Fruit fly (Drosophila melanogaster) whole organism, embryonic: ENCODE measurements around the gene wda.

Experiments
- CG10209 ChIP-seq: fragments of 200-800 bp; sonication (Bioruptor generic); optimal IDR thresholded peaks from 3 replicates; lab custom pipeline; 2017; ENCODE audit warnings: missing biosample characterization, mild to moderate bottlenecking, missing genetic modification characterization, missing genetic modification reagents
- CG1024 ChIP-seq: fragments of 200-800 bp; sonication (Bioruptor generic); IDR thresholded peaks from 2 replicates; pipeline ENCODE4 v1.3.6; 2022; ENCODE audit warnings: missing biosample characterization, missing genetic modification characterization
- CG10267 ChIP-seq: fragments of 200-800 bp; sonication (Bioruptor generic); optimal IDR thresholded peaks from 2 replicates; lab custom pipeline; 2018; ENCODE audit warnings: missing biosample characterization, mild to moderate bottlenecking, missing genetic modification characterization, moderate library complexity
- CG10366 ChIP-seq: fragments of 200-800 bp; sonication (Bioruptor generic); IDR thresholded peaks from 2 replicates; pipeline ENCODE4 v1.3.6; 2022; ENCODE audit warnings: missing biosample characterization, missing genetic modification characterization
- CG10431 ChIP-seq: fragments of 200-800 bp; sonication (Bioruptor generic); optimal IDR thresholded peaks from 3 replicates; lab custom pipeline; 2018; ENCODE audit warnings: missing biosample characterization, mild to moderate bottlenecking, missing genetic modification characterization
- CG10462 ChIP-seq: fragments of 200-800 bp; sonication (Bioruptor generic); optimal IDR thresholded peaks from 2 replicates; lab custom pipeline; 2016; ENCODE audit warnings: missing biosample characterization, missing genetic modification characterization
- CG10959 ChIP-seq: fragments of 200-800 bp; sonication (Bioruptor generic); IDR thresholded peaks from 2 replicates; pipeline ENCODE4 v1.3.6; 2022; ENCODE audit warnings: missing biosample characterization, missing genetic modification characterization
- CG10979 ChIP-seq: fragments of 200-800 bp; sonication (Bioruptor generic); optimal IDR thresholded peaks from 2 replicates; lab custom pipeline; 2018; ENCODE audit warnings: missing biosample characterization, mild to moderate bottlenecking, missing genetic modification characterization, moderate library complexity
- CG11093 ChIP-seq: fragments of 200-800 bp; sonication (Bioruptor generic); IDR thresholded peaks from 3 replicates; pipeline ENCODE4 v1.3.6; 2022; ENCODE audit warnings: missing biosample characterization, missing genetic modification characterization
- CG12391 ChIP-seq: fragments of 200-800 bp; sonication (Bioruptor generic); optimal IDR thresholded peaks from 3 replicates; lab custom pipeline; 2018; ENCODE audit warnings: missing biosample characterization, mild to moderate bottlenecking, missing genetic modification characterization, moderate library complexity
- CG14710 ChIP-seq: fragments of 200-800 bp; sonication (Bioruptor generic); optimal IDR thresholded peaks from 3 replicates; lab custom pipeline; 2019; ENCODE audit warnings: missing biosample characterization, mild to moderate bottlenecking, missing genetic modification characterization, moderate library complexity
- CG16815 ChIP-seq: fragments of 200-800 bp; sonication (Bioruptor generic); optimal IDR thresholded peaks from 3 replicates; lab custom pipeline; 2017; ENCODE audit warnings: missing biosample characterization, mild to moderate bottlenecking, missing genetic modification characterization
- CG16863 ChIP-seq: fragments of 200-800 bp; sonication (Bioruptor generic); optimal IDR thresholded peaks from 3 replicates; lab custom pipeline; 2016; ENCODE audit warnings: missing biosample characterization, missing genetic modification characterization
- CG17328 ChIP-seq: fragments of 200-800 bp; sonication (Bioruptor generic); IDR thresholded peaks from 2 replicates; pipeline ENCODE4 v1.3.6; 2022; ENCODE audit warnings: missing biosample characterization, missing genetic modification characterization
- CG18262 ChIP-seq: fragments of 200-800 bp; optimal IDR thresholded peaks from 3 replicates; lab custom pipeline; 2019; ENCODE audit warnings: missing biosample characterization, mild to moderate bottlenecking, missing genetic modification characterization, moderate library complexity
- CG2712 ChIP-seq: fragments of 200-800 bp; optimal IDR thresholded peaks from 3 replicates; lab custom pipeline; 2019; ENCODE audit warnings: missing biosample characterization, mild to moderate bottlenecking, missing genetic modification characterization, moderate library complexity
- CG31441 ChIP-seq: fragments of 200-800 bp; sonication (Bioruptor generic); IDR thresholded peaks from 2 replicates; pipeline ENCODE4 v1.3.6; 2022; ENCODE audit warnings: missing biosample characterization, missing genetic modification characterization
- CG32772 ChIP-seq: fragments of 200-800 bp; sonication (Bioruptor generic); IDR thresholded peaks from 2 replicates; pipeline ENCODE4 v1.3.6; 2022; ENCODE audit warnings: missing biosample characterization, missing genetic modification characterization
- CG4730 ChIP-seq: fragments of 200-800 bp; sonication (Bioruptor generic); IDR thresholded peaks from 2 replicates; pipeline ENCODE4 v1.3.6; 2022; ENCODE audit warnings: missing biosample characterization, missing genetic modification characterization
- CG7556 ChIP-seq: fragments of 200-800 bp; sonication (Bioruptor generic); optimal IDR thresholded peaks from 2 replicates; lab custom pipeline; 2017; ENCODE audit warnings: missing biosample characterization, mild to moderate bottlenecking, missing genetic modification characterization
- CG9727 ChIP-seq: fragments of 200-800 bp; sonication (Bioruptor generic); optimal IDR thresholded peaks from 3 replicates; lab custom pipeline; 2017; ENCODE audit warnings: missing biosample characterization, mild to moderate bottlenecking, missing genetic modification characterization
- CG9932 ChIP-seq: fragments of 200-800 bp; sonication (Bioruptor generic); IDR thresholded peaks from 2 replicates; pipeline ENCODE4 v1.3.6; 2022; ENCODE audit warnings: missing biosample characterization, missing genetic modification characterization
- Chrac-16 ChIP-seq: fragments of 200-800 bp; sonication (Bioruptor generic); optimal IDR thresholded peaks from 3 replicates; lab custom pipeline; 2016; ENCODE audit warnings: missing biosample characterization, missing genetic modification characterization
- CrebB ChIP-seq: fragments of 200-800 bp; sonication (Bioruptor generic); optimal IDR thresholded peaks from 3 replicates; lab custom pipeline; 2018; ENCODE audit warnings: missing biosample characterization, mild to moderate bottlenecking, missing genetic modification characterization
- D19A ChIP-seq: fragments of 200-800 bp; optimal IDR thresholded peaks from 3 replicates; lab custom pipeline; 2019; ENCODE audit warnings: missing biosample characterization, mild to moderate bottlenecking, missing genetic modification characterization, moderate library complexity
- Dref ChIP-seq: fragments of 200-800 bp; sonication (Bioruptor generic); IDR thresholded peaks from 2 replicates; pipeline ENCODE4 v1.3.6; 2022; ENCODE audit warnings: missing biosample characterization, missing genetic modification characterization
- H2.0 ChIP-seq: fragments of 200-800 bp; sonication (Bioruptor generic); IDR thresholded peaks from 2 replicates; pipeline ENCODE4 v1.3.6; 2022; ENCODE audit warnings: missing biosample characterization, missing genetic modification characterization
- Hsf ChIP-seq: fragments of 200-800 bp; sonication (Bioruptor generic); optimal IDR thresholded peaks from 3 replicates; lab custom pipeline; 2016; ENCODE audit warnings: missing biosample characterization, missing genetic modification characterization
- Mad ChIP-seq: fragments of 200-800 bp; sonication (Bioruptor generic); optimal IDR thresholded peaks from 2 replicates; lab custom pipeline; 2016; ENCODE audit warnings: missing biosample characterization, missing genetic modification characterization
- Nf-YB ChIP-seq: fragments of 200-800 bp; sonication (Bioruptor generic); optimal IDR thresholded peaks from 3 replicates; lab custom pipeline; 2019; ENCODE audit warnings: missing biosample characterization, mild to moderate bottlenecking, missing genetic modification characterization, moderate library complexity
- Side ChIP-seq: fragments of 200-800 bp; sonication (Bioruptor generic); optimal IDR thresholded peaks from 2 replicates; lab custom pipeline; 2016; ENCODE audit warnings: missing biosample characterization, missing genetic modification characterization
- Sry-δ ChIP-seq: fragments of 200-800 bp; sonication (Bioruptor generic); optimal IDR thresholded peaks from 2 replicates; lab custom pipeline; 2016; ENCODE audit warnings: missing biosample characterization, missing genetic modification characterization
- Ssrp ChIP-seq: fragments of 200-800 bp; sonication (Bioruptor generic); optimal IDR thresholded peaks from 2 replicates; lab custom pipeline; 2018; ENCODE audit warnings: missing biosample characterization, mild to moderate bottlenecking, missing genetic modification characterization, moderate library complexity
- Usf ChIP-seq: fragments of 200-800 bp; sonication (Bioruptor generic); optimal IDR thresholded peaks from 2 replicates; lab custom pipeline; 2017; ENCODE audit warnings: missing genotype, missing biosample characterization, missing genetic modification characterization
- Xrp1 ChIP-seq: fragments of 200-800 bp; sonication (Bioruptor generic); IDR thresholded peaks from 2 replicates; pipeline ENCODE4 v1.3.6; 2022; ENCODE audit warnings: missing biosample characterization, missing genetic modification characterization
- ac ChIP-seq: fragments of 200-800 bp; sonication (Bioruptor generic); optimal IDR thresholded peaks from 3 replicates; lab custom pipeline; 2017; ENCODE audit warnings: missing biosample characterization, mild to moderate bottlenecking, missing genetic modification characterization
- aop ChIP-seq: fragments of 200-800 bp; sonication (Bioruptor generic); IDR thresholded peaks from 2 replicates; pipeline ENCODE4 v1.3.6; 2022; ENCODE audit warnings: missing biosample characterization, missing genetic modification characterization
- bab2 ChIP-seq: fragments of 200-800 bp; sonication (Bioruptor generic); optimal IDR thresholded peaks from 2 replicates; lab custom pipeline; 2016; ENCODE audit warnings: missing biosample characterization, missing genetic modification characterization
- bigmax ChIP-seq: fragments of 200-800 bp; sonication (Bioruptor generic); optimal IDR thresholded peaks from 2 replicates; lab custom pipeline; 2018; ENCODE audit warnings: missing biosample characterization, mild to moderate bottlenecking, missing genetic modification characterization
- chif ChIP-seq, 2 experiments: fragments of 200-800 bp; sonication (Bioruptor generic); optimal IDR thresholded peaks; 3 replicates each; lab custom pipeline; 2016; ENCODE audit warnings: missing biosample characterization in 2 of 2, missing genetic modification characterization in 2 of 2
- chn ChIP-seq: fragments of 200-800 bp; sonication (Bioruptor generic); optimal IDR thresholded peaks from 2 replicates; lab custom pipeline; 2016; ENCODE audit warnings: missing biosample characterization, missing genetic modification characterization
- dmrt11E ChIP-seq: fragments of 200-800 bp; sonication (Bioruptor generic); optimal IDR thresholded peaks from 3 replicates; lab custom pipeline; 2018; ENCODE audit warnings: missing biosample characterization, mild to moderate bottlenecking, missing genetic modification characterization, moderate library complexity
- esg ChIP-seq: fragments of 200-800 bp; sonication (Bioruptor generic); conservative IDR thresholded peaks from 2 replicates; pipeline ENCODE4 v1.3.6; 2022; ENCODE audit warnings: missing biosample characterization, missing genetic modification characterization
- exex ChIP-seq: fragments of 200-800 bp; sonication (Bioruptor generic); optimal IDR thresholded peaks from 4 replicates; lab custom pipeline; 2018; ENCODE audit warnings: missing biosample characterization, mild to moderate bottlenecking, missing genetic modification characterization, moderate library complexity
- gcm ChIP-seq: fragments of 200-800 bp; sonication (Bioruptor generic); optimal IDR thresholded peaks from 2 replicates; lab custom pipeline; 2019; ENCODE audit warnings: missing biosample characterization, mild to moderate bottlenecking, missing genetic modification characterization, moderate library complexity
- gsb-n ChIP-seq: fragments of 200-800 bp; sonication (Bioruptor generic); optimal IDR thresholded peaks from 3 replicates; lab custom pipeline; 2018; ENCODE audit warnings: missing biosample characterization, mild to moderate bottlenecking, missing genetic modification characterization
- lilli ChIP-seq: fragments of 200-800 bp; sonication (Bioruptor generic); optimal IDR thresholded peaks from 3 replicates; lab custom pipeline; 2016; ENCODE audit warnings: missing biosample characterization, missing genetic modification characterization
- lmd ChIP-seq: fragments of 200-800 bp; sonication (Bioruptor generic); IDR thresholded peaks from 2 replicates; pipeline ENCODE4 v1.3.6; 2022; ENCODE audit warnings: missing biosample characterization, missing genetic modification characterization
- phol ChIP-seq: fragments of 200-800 bp; sonication (Bioruptor generic); optimal IDR thresholded peaks from 3 replicates; lab custom pipeline; 2018; ENCODE audit warnings: missing biosample characterization, mild to moderate bottlenecking, missing genetic modification characterization, moderate library complexity
- sob ChIP-seq: fragments of 200-800 bp; sonication (Bioruptor generic); IDR thresholded peaks from 2 replicates; pipeline ENCODE4 v1.3.6; 2022; ENCODE audit warnings: missing biosample characterization, missing genetic modification characterization
- zen ChIP-seq: fragments of 200-800 bp; sonication (Bioruptor generic); optimal IDR thresholded peaks from 3 replicates; lab custom pipeline; 2018; ENCODE audit warnings: missing biosample characterization, mild to moderate bottlenecking, missing genetic modification characterization, moderate library complexity
- zfh1 ChIP-seq: fragments of 200-800 bp; sonication (Bioruptor generic); IDR thresholded peaks from 3 replicates; pipeline ENCODE4 v1.3.6; 2022; ENCODE audit warnings: missing biosample characterization, missing genetic modification characterization

wda gene

DNA sequence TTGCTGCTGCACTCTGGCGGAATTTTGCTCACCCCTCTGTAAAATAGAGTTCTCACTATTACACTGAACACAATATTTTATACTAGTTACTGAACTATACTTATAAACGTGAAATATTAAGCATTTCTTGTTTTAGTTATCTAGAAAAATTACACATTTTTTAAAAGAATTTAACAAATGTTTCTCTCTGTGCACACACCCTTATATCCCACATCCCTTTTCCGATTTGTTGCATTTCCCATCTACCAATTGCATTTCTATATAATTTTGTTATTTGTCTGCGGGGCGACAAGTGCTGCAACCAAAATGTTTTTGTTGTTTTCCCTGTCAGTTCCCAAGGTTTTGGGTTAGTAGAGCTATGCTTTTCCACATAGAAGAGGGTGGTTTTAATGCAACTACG, 45.4 kb upstream of the wda start (continued):
- no peak for TF ChIP-seq aop (GFP tag; lab: Robert Waterston, UW)
- peak; percentile 83 for TF ChIP-seq dmrt11E (tag; lab: Kevin White, UChicago)
- no peak for TF ChIP-seq CG10366 (GFP tag; lab: Robert Waterston, UW)
- peak; percentile 22 for TF ChIP-seq CG7556 (GFP tag; lab: Kevin White, UChicago)
- TF ChIP-seq D19A = peak; percentile 41
- TF ChIP-seq CG16863 (GFP tag; lab: Kevin White, UChicago) = peak; percentile 32
- peak; percentile 4 for TF ChIP-seq CG10462 (GFP tag; lab: Kevin White, UChicago)
- no peak for TF ChIP-seq bigmax (GFP tag; lab: Kevin White, UChicago)
- no peak for TF ChIP-seq CG1024 (GFP tag; lab: Robert Waterston, UW)
- TF ChIP-seq exex (tag; lab: Kevin White, UChicago) = no peak
- peak; percentile 46 for TF ChIP-seq Chrac-16 (GFP tag; lab: Kevin White, UChicago)
- TF ChIP-seq CG16815 (GFP tag; lab: Kevin White, UChicago) = peak; percentile 25
- peak; percentile 77 for TF ChIP-seq gcm (GFP tag; lab: Kevin White, UChicago)
- peak; percentile 50 for TF ChIP-seq CG10267
- peak; percentile 68 for TF ChIP-seq CG9727 (GFP tag; lab: Kevin White, UChicago)
- TF ChIP-seq Xrp1 = peak; percentile 79
- 0 out of 2 replicates have a peak, but pooled peaks have one; percentile 28 for TF ChIP-seq CG17328
- TF ChIP-seq chn (GFP tag; lab: Kevin White, UChicago) = peak; percentile 36
- no peak for TF ChIP-seq CG32772 (GFP tag; lab: Robert Waterston, UW)
- TF ChIP-seq ac = no peak
- TF ChIP-seq chif (GFP tag; optimal IDR thresholded peaks at IDR 0.05; lab: Kevin White, UChicago) = peak in 1 of 2 experiments; percentile 46
- TF ChIP-seq CG11093 (GFP tag; lab: Robert Waterston, UW) = no peak
- TF ChIP-seq CG14710 (tag; lab: Kevin White, UChicago) = peak; percentile 42
- peak; percentile 21 for TF ChIP-seq Hsf (GFP tag; lab: Kevin White, UChicago)
- TF ChIP-seq zfh1 = peak; percentile 71; the same call in 2 of the 3 replicates
- TF ChIP-seq Mad (GFP tag; lab: Kevin White, UChicago) = no peak
- no peak for TF ChIP-seq bab2 (GFP tag; lab: Kevin White, UChicago)
- TF ChIP-seq CG31441 (GFP tag; lab: Robert Waterston, UW) = peak; percentile 21; the same call in 1 of the 2 replicates
- TF ChIP-seq CrebB = no peak
- TF ChIP-seq H2.0 (GFP tag; lab: Robert Waterston, UW) = peak; percentile 17; the same call in 1 of the 2 replicates
- no peak for TF ChIP-seq lmd (GFP tag; lab: Robert Waterston, UW)
- peak; percentile 42 for TF ChIP-seq gsb-n
- TF ChIP-seq CG4730 (GFP tag; lab: Robert Waterston, UW) = no peak
- no peak for TF ChIP-seq Usf
- TF ChIP-seq CG10979 (tag; lab: Kevin White, UChicago) = peak; percentile 71
- TF ChIP-seq lilli = peak; percentile 5
- TF ChIP-seq Side (GFP tag; lab: Kevin White, UChicago) = no peak
- TF ChIP-seq Sry-δ (GFP tag; lab: Kevin White, UChicago) = no peak
- TF ChIP-seq Nf-YB = peak; percentile 59
- TF ChIP-seq CG12391 (tag; lab: Kevin White, UChicago) = peak; percentile 48
- peak; percentile 49 for TF ChIP-seq CG10959 (GFP tag; lab: Robert Waterston, UW)
- 0 out of 2 replicates have a peak, but pooled peaks have one; percentile 18 for TF ChIP-seq sob
- TF ChIP-seq CG9932 (GFP tag; lab: Robert Waterston, UW) = no peak
- peak; percentile 76 for TF ChIP-seq CG2712
- no peak for TF ChIP-seq esg (GFP tag; lab: Robert Waterston, UW)
- peak; percentile 12 for TF ChIP-seq CG10209
- peak; percentile 70 for TF ChIP-seq CG18262 (tag; lab: Kevin White, UChicago)
- TF ChIP-seq CG10431 (GFP tag; lab: Kevin White, UChicago) = no peak
- no peak for TF ChIP-seq Dref (GFP tag; lab: Robert Waterston, UW)
- TF ChIP-seq Ssrp (tag; lab: Kevin White, UChicago) = peak; percentile 12
- TF ChIP-seq zen (tag; lab: Kevin White, UChicago) = peak; percentile 38
- TF ChIP-seq phol = peak; percentile 20
